Worm (Caenorhabditis elegans) whole organism, L3 larva: ENCODE data around the gene C25E10.17.

Source experiments
- ama-1 ChIP-seq: fragments of 150-350 bp; optimal IDR thresholded peaks from 2 replicates; lab custom pipeline; 2018
- ceh-82 ChIP-seq: fragments of 150-350 bp; optimal IDR thresholded peaks from 2 replicates; lab custom pipeline; 2014; ENCODE audit warnings: missing biosample characterization, missing genetic modification characterization
- lin-15B ChIP-seq: fragments of 150-350 bp; optimal IDR thresholded peaks from 2 replicates; lab custom pipeline; 2014; ENCODE audit warnings: missing biosample characterization, missing genetic modification characterization
- lsy-12 ChIP-seq: sonication (generic microtip); optimal IDR thresholded peaks from 2 replicates; lab custom pipeline; 2016; ENCODE audit warnings: mild to moderate bottlenecking, missing genetic modification characterization, missing compliant biosample characterization
- nhr-11 ChIP-seq: fragments of 150-350 bp; optimal IDR thresholded peaks from 2 replicates; lab custom pipeline; 2014; ENCODE audit warnings: missing biosample characterization, missing genetic modification characterization
- nhr-237 ChIP-seq: fragments of 150-350 bp; optimal IDR thresholded peaks from 2 replicates; lab custom pipeline; 2014; ENCODE audit warnings: missing biosample characterization, missing genetic modification characterization
- nhr-28 ChIP-seq: fragments of 150-350 bp; optimal IDR thresholded peaks from 2 replicates; lab custom pipeline; 2014; ENCODE audit warnings: missing biosample characterization, missing genetic modification characterization
- unc-39 ChIP-seq: sonication (generic microtip); optimal IDR thresholded peaks from 4 replicates; lab custom pipeline; 2017; ENCODE audit warnings: missing biosample characterization, missing genetic modification characterization
- unc-62 ChIP-seq: fragments of 150-350 bp; sonication (generic microtip); optimal IDR thresholded peaks from 4 replicates; lab custom pipeline; 2014; ENCODE audit warnings: missing biosample characterization, missing genetic modification reagents, missing genetic modification characterization

- TF ChIP-seq unc-62 (no peak), ama-1 (lab: Kevin White, UChicago) (no peak), nhr-28 (tag; lab: Kevin White, UChicago) (no peak), lin-15B (no peak), lsy-12 (no peak), ceh-82 (tag; lab: Kevin White, UChicago) (no peak), unc-39 (tag; lab: Kevin White, UChicago) (no peak), nhr-11 (tag; lab: Kevin White, UChicago) (no peak), nhr-237 (tag; lab: Kevin White, UChicago) (no peak)
These were observed 34.9 kb upstream of the C25E10.17 start for ce11 chrV:9082350-9082749.
